Fruit fly (Drosophila melanogaster): ENCODE measurements around the gene CG42460.
A peak's percentile ranks its signal among the peaks of the same experiment; 100 is the strongest.

The CG42460 gene

DNA sequence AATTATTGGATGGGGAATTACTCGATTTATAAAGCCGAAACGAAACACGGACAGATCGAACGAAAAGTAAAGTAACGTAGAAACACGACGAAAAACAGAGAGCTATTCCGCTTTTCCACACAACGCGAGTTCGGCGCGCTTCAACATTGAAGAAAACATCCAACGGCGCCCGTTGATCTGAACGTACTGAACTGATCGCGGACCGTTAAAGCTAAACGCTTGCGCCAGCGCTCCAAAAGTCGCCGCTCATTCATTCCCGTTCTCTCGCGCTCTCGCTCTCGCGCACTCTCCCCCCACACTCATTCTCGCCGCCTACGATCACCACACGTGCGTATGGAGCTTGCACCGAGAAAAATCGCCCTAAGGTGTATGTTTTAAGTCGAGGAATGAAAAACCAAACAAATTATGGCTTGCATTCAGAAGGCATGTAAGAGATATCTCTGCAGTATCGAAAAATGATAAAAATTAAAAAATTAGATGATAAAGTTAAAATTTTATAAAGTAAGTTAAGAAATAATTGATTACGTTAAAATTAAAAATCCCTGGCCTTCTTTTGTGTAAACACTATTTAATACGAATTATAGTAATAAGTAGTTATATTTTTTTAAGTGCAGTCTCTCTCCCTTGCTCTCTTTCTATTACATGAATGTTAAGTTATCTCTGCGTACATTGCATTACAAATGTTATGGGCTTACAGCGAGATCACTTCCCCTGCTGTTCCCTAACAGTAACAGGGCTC is 33.5 kb downstream of the CG42460 start, which contains the start of gene E23 (continued):
- peak; percentile 99 for TF ChIP-seq Sox102F (GFP tag; optimal IDR thresholded peaks at IDR 0.05)
- TF ChIP-seq NC2β (GFP tag; optimal IDR thresholded peaks at IDR 0.05) = peak; percentile 92
- peak; percentile 98 for TF ChIP-seq Med (GFP tag)
- TF ChIP-seq seq (GFP tag; IDR thresholded peaks at IDR 0.05) = peak; percentile 98
- peak; percentile 94 for TF ChIP-seq psq (GFP tag; optimal IDR thresholded peaks at IDR 0.05)
- TF ChIP-seq ind (GFP tag; optimal IDR thresholded peaks at IDR 0.05) = peak; percentile 98
- peak; percentile 20 for TF ChIP-seq CG14965 (GFP tag; optimal IDR thresholded peaks at IDR 0.05; ENCODE audit: borderline replicate concordance)
- no peak for TF ChIP-seq prd (optimal IDR thresholded peaks at IDR 0.05)
- peak; percentile 98 for TF ChIP-seq prd (GFP tag; IDR thresholded peaks at IDR 0.05)
- peak; percentile 94 for TF ChIP-seq bowl (GFP tag; IDR thresholded peaks at IDR 0.05)
- peak; percentile 92 for TF ChIP-seq ftz-f1 (GFP tag; optimal IDR thresholded peaks at IDR 0.05)
- TF ChIP-seq CG15073 (GFP tag; optimal IDR thresholded peaks at IDR 0.05) = peak; percentile 83
- TF ChIP-seq pros (GFP tag; optimal IDR thresholded peaks at IDR 0.05) = peak; percentile 80
- peak; percentile 78 for TF ChIP-seq CG12236 (GFP tag; optimal IDR thresholded peaks at IDR 0.05)
- TF ChIP-seq Oaz (GFP tag; IDR thresholded peaks at IDR 0.05) = peak; percentile 96
- TF ChIP-seq CG10267 (tag; optimal IDR thresholded peaks at IDR 0.05) = peak; percentile 97
- TF ChIP-seq stc (GFP tag; IDR thresholded peaks at IDR 0.05) = peak; percentile 98
- TF ChIP-seq CG16815 (GFP tag; optimal IDR thresholded peaks at IDR 0.05) = peak; percentile 98
- TF ChIP-seq CG12071 (GFP tag; optimal IDR thresholded peaks at IDR 0.05) = peak; percentile 94
- TF ChIP-seq Dp (GFP tag; optimal IDR thresholded peaks at IDR 0.05) = peak; percentile 31
- peak in 1 of 2 experiments; percentile 98 for TF ChIP-seq Hr78 (GFP tag; optimal IDR thresholded peaks at IDR 0.05)
- peak; percentile 100 for TF ChIP-seq CoRest (tag; optimal IDR thresholded peaks at IDR 0.05)
- peak; percentile 99 for TF ChIP-seq CG12659 (GFP tag; optimal IDR thresholded peaks at IDR 0.05)
- TF ChIP-seq CG31388 (GFP tag; optimal IDR thresholded peaks at IDR 0.05) = peak; percentile 92
- peak; percentile 42 to 81 for TF ChIP-seq insv (GFP tag; optimal IDR thresholded peaks at IDR 0.05)
- peak; percentile 94 for TF ChIP-seq gce (GFP tag; IDR thresholded peaks at IDR 0.05)
- TF ChIP-seq Hr51 (GFP tag; optimal IDR thresholded peaks at IDR 0.05) = peak; percentile 96 to 100
- peak; percentile 98 for TF ChIP-seq CG12299 (tag; optimal IDR thresholded peaks at IDR 0.05)
- peak; percentile 95 for TF ChIP-seq CG5953 (GFP tag; IDR thresholded peaks at IDR 0.05)
- peak; percentile 97 for TF ChIP-seq tap (tag; optimal IDR thresholded peaks at IDR 0.05)
- TF ChIP-seq Dll (GFP tag; IDR thresholded peaks at IDR 0.05; ENCODE audit: partially characterized antibody) = peak; percentile 43; the same call in 3 of the 4 replicates
- TF ChIP-seq CG7786 (GFP tag; optimal IDR thresholded peaks at IDR 0.05) = peak; percentile 94
- peak; percentile 97 for TF ChIP-seq CG6813 (GFP tag; optimal IDR thresholded peaks at IDR 0.05)
- TF ChIP-seq CG3163 (GFP tag; optimal IDR thresholded peaks at IDR 0.05) = peak; percentile 82
- TF ChIP-seq CG10543 (GFP tag; optimal IDR thresholded peaks at IDR 0.05) = peak; percentile 99
- peak; percentile 97 for TF ChIP-seq peb (GFP tag; IDR thresholded peaks at IDR 0.05)
- 0 out of 3 replicates have a peak, but pooled peaks have one; percentile 34 for TF ChIP-seq CG14860 (GFP tag; IDR thresholded peaks at IDR 0.05; ENCODE audit: partially characterized antibody)
- TF ChIP-seq repo (GFP tag; optimal IDR thresholded peaks at IDR 0.05) = peak; percentile 90
- TF ChIP-seq CG7556 (GFP tag; optimal IDR thresholded peaks at IDR 0.05) = peak; percentile 100
- no peak for TF ChIP-seq vnd (GFP tag; IDR thresholded peaks at IDR 0.05; ENCODE audit: partially characterized antibody)
- TF ChIP-seq corto (GFP tag; optimal IDR thresholded peaks at IDR 0.05) = peak; percentile 77
- no peak for TF ChIP-seq fru (optimal IDR thresholded peaks at IDR 0.05)
- peak; percentile 98 for TF ChIP-seq Blimp-1 (GFP tag; optimal IDR thresholded peaks at IDR 0.05)
- TF ChIP-seq eyg (GFP tag; optimal IDR thresholded peaks at IDR 0.05) = peak; percentile 86
- peak; percentile 83 for TF ChIP-seq p53 (GFP tag; optimal IDR thresholded peaks at IDR 0.05)
- TF ChIP-seq Hr39 (optimal IDR thresholded peaks at IDR 0.05) = no peak
- TF ChIP-seq CG11398 (GFP tag; optimal IDR thresholded peaks at IDR 0.05) = peak; percentile 79
- TF ChIP-seq pfk (GFP tag; optimal IDR thresholded peaks at IDR 0.05) = peak; percentile 40
- TF ChIP-seq CG4820 (GFP tag; optimal IDR thresholded peaks at IDR 0.05) = peak; percentile 98
